Worm (Caenorhabditis elegans) whole organism, L1 larva: Measurements from ENCODE around the gene egl-17.

Source experiments
- C04F5.9 ChIP-seq: sonication (generic microtip); optimal IDR thresholded peaks from 2 replicates; lab custom pipeline; 2016; ENCODE audit warnings: missing genetic modification characterization, missing compliant biosample characterization
- C16A3.4 ChIP-seq: fragments of 150-350 bp; optimal IDR thresholded peaks from 2 replicates; lab custom pipeline; 2014; ENCODE audit warnings: missing biosample characterization, missing genetic modification characterization
- alr-1 ChIP-seq: fragments of 200-800 bp; sonication (Bioruptor generic); optimal IDR thresholded peaks from 2 replicates; lab custom pipeline; 2018; ENCODE audit warnings: borderline replicate concordance, mild to moderate bottlenecking, missing genetic modification characterization, missing compliant biosample characterization
- ceh-63 ChIP-seq: fragments of 200-800 bp; sonication (Bioruptor generic); optimal IDR thresholded peaks from 2 replicates; lab custom pipeline; 2018; ENCODE audit warnings: mild to moderate bottlenecking, missing genetic modification characterization, missing compliant biosample characterization
- ceh-88 ChIP-seq: fragments of 200-800 bp; sonication (Bioruptor generic); IDR thresholded peaks from 2 replicates; pipeline ENCODE4 v1.3.6; 2022; ENCODE audit warnings: missing genetic modification characterization, missing compliant biosample characterization
- ceh-90 ChIP-seq: sonication (generic microtip); optimal IDR thresholded peaks from 2 replicates; lab custom pipeline; 2016; ENCODE audit warnings: missing genetic modification characterization, missing compliant biosample characterization
- dsc-1 ChIP-seq: sonication (generic microtip); optimal IDR thresholded peaks from 2 replicates; lab custom pipeline; 2016; ENCODE audit warnings: mild to moderate bottlenecking, missing genetic modification characterization, missing compliant biosample characterization
- efl-3 ChIP-seq: fragments of 200-800 bp; sonication (Bioruptor generic); optimal IDR thresholded peaks from 2 replicates; lab custom pipeline; 2018; ENCODE audit warnings: mild to moderate bottlenecking, missing genetic modification characterization, missing compliant biosample characterization
- egl-13 ChIP-seq: sonication (generic microtip); optimal IDR thresholded peaks from 2 replicates; lab custom pipeline; 2016; ENCODE audit warnings: missing genotype, missing genetic modification reagents, missing genetic modification characterization, missing compliant biosample characterization
- egl-27 ChIP-seq, 2 experiments: fragments of 150-350 bp in 1 of 2; sonication (generic microtip); optimal IDR thresholded peaks; 3 replicates each; lab custom pipeline; 2017 to 2018; ENCODE audit warnings: missing biosample characterization in 2 of 2, missing genetic modification characterization in 2 of 2, missing genetic modification reagents in 2 of 2
- ets-5 ChIP-seq: fragments of 200-800 bp; sonication (Bioruptor generic); IDR thresholded peaks from 2 replicates; pipeline ENCODE4 v1.3.6; 2022; ENCODE audit warnings: missing genetic modification characterization, missing compliant biosample characterization
- fkh-4 ChIP-seq: sonication (generic microtip); optimal IDR thresholded peaks from 2 replicates; lab custom pipeline; 2016; ENCODE audit warnings: missing compliant biosample characterization, missing genetic modification characterization, borderline replicate concordance
- fos-1 ChIP-seq: fragments of 150-350 bp; optimal IDR thresholded peaks from 2 replicates; lab custom pipeline; 2014; ENCODE audit warnings: missing biosample characterization, missing genetic modification characterization
- hlh-4 ChIP-seq: sonication (generic microtip); optimal IDR thresholded peaks from 2 replicates; lab custom pipeline; 2016; ENCODE audit warnings: mild to moderate bottlenecking, missing genetic modification characterization, missing compliant biosample characterization
- hpl-2 ChIP-seq: fragments of 150-350 bp; optimal IDR thresholded peaks from 2 replicates; lab custom pipeline; 2014; ENCODE audit warnings: missing biosample characterization, missing genetic modification reagents, missing genetic modification characterization
- irx-1 ChIP-seq: sonication (generic microtip); optimal IDR thresholded peaks from 2 replicates; lab custom pipeline; 2016; ENCODE audit warnings: missing genetic modification characterization, missing compliant biosample characterization
- jun-1 ChIP-seq: fragments of 150-350 bp; optimal IDR thresholded peaks from 2 replicates; lab custom pipeline; 2014; ENCODE audit warnings: missing biosample characterization, missing genetic modification reagents, missing genetic modification characterization
- lin-13 ChIP-seq: fragments of 150-350 bp; optimal IDR thresholded peaks from 2 replicates; lab custom pipeline; 2014; ENCODE audit warnings: missing biosample characterization, missing genetic modification reagents, missing genetic modification characterization
- lin-14 ChIP-seq: fragments of 200-800 bp; sonication (Bioruptor generic); optimal IDR thresholded peaks from 2 replicates; lab custom pipeline; 2018; ENCODE audit warnings: mild to moderate bottlenecking, missing genetic modification characterization, moderate library complexity, missing compliant biosample characterization
- lin-35 ChIP-seq, 2 experiments: fragments of 150-350 bp; optimal IDR thresholded peaks; 2 replicates each; lab custom pipeline; 2014; ENCODE audit warnings: missing biosample characterization in 2 of 2, missing genetic modification characterization in 2 of 2, missing genetic modification reagents in 2 of 2
- lin-39 ChIP-seq: fragments of 150-350 bp; optimal IDR thresholded peaks from 2 replicates; lab custom pipeline; 2014; ENCODE audit warnings: missing biosample characterization, missing genetic modification reagents, missing genetic modification characterization
- lir-3 ChIP-seq: sonication (generic microtip); optimal IDR thresholded peaks from 2 replicates; lab custom pipeline; 2016; ENCODE audit warnings: mild to moderate bottlenecking, missing genetic modification characterization, moderate library complexity, missing compliant biosample characterization; ENCODE audit not compliant: poor library complexity
- mab-9 ChIP-seq: fragments of 200-800 bp; sonication (Bioruptor generic); IDR thresholded peaks from 2 replicates; pipeline ENCODE4 v1.3.6; 2022; ENCODE audit warnings: missing genetic modification reagents, missing genetic modification characterization, missing compliant biosample characterization
- mdl-1 ChIP-seq, 2 experiments: fragments of 150-350 bp; optimal IDR thresholded peaks; 2 replicates each; lab custom pipeline; 2014 to 2017; ENCODE audit warnings: missing biosample characterization in 2 of 2, missing genetic modification characterization in 2 of 2, inconsistent platforms in 1 of 2
- mef-2 ChIP-seq: fragments of 150-350 bp; optimal IDR thresholded peaks from 2 replicates; lab custom pipeline; 2014; ENCODE audit warnings: missing biosample characterization, missing genetic modification characterization
- mep-1 ChIP-seq: fragments of 150-350 bp; optimal IDR thresholded peaks from 2 replicates; lab custom pipeline; 2014; ENCODE audit warnings: missing biosample characterization, missing genetic modification characterization
- nhr-11 ChIP-seq: fragments of 150-350 bp; optimal IDR thresholded peaks from 2 replicates; lab custom pipeline; 2014; ENCODE audit warnings: missing biosample characterization, missing genetic modification characterization
- nhr-20 ChIP-seq: sonication (generic microtip); optimal IDR thresholded peaks from 2 replicates; lab custom pipeline; 2016; ENCODE audit warnings: mild to moderate bottlenecking, missing genetic modification characterization, missing compliant biosample characterization
- nhr-237 ChIP-seq: fragments of 150-350 bp; optimal IDR thresholded peaks from 2 replicates; lab custom pipeline; 2014; ENCODE audit warnings: missing biosample characterization, missing genetic modification characterization
- nhr-28 ChIP-seq: fragments of 150-350 bp; optimal IDR thresholded peaks from 2 replicates; lab custom pipeline; 2014; ENCODE audit warnings: missing biosample characterization, missing genetic modification characterization
- nhr-47 ChIP-seq: sonication (generic microtip); optimal IDR thresholded peaks from 2 replicates; lab custom pipeline; 2016; ENCODE audit warnings: mild to moderate bottlenecking, missing genetic modification characterization, moderate library complexity, missing compliant biosample characterization
- nhr-71 ChIP-seq: sonication (generic microtip); optimal IDR thresholded peaks from 2 replicates; lab custom pipeline; 2016; ENCODE audit warnings: mild to moderate bottlenecking, missing genetic modification characterization, moderate library complexity, missing compliant biosample characterization
- nhr-76 ChIP-seq: sonication (generic microtip); optimal IDR thresholded peaks from 2 replicates; lab custom pipeline; 2017; ENCODE audit warnings: missing biosample characterization, missing genetic modification characterization
- nhr-77 ChIP-seq: fragments of 150-350 bp; optimal IDR thresholded peaks from 2 replicates; lab custom pipeline; 2014; ENCODE audit warnings: missing biosample characterization, missing genetic modification characterization
- nhr-84 ChIP-seq: sonication (generic microtip); optimal IDR thresholded peaks from 2 replicates; lab custom pipeline; 2017; ENCODE audit warnings: missing biosample characterization, missing genetic modification characterization
- nhr-90 ChIP-seq: sonication (generic microtip); optimal IDR thresholded peaks from 2 replicates; lab custom pipeline; 2016; ENCODE audit warnings: mild to moderate bottlenecking, missing genetic modification characterization, missing compliant biosample characterization; ENCODE audit not compliant: poor library complexity
- pag-3 ChIP-seq: sonication (generic microtip); optimal IDR thresholded peaks from 2 replicates; lab custom pipeline; 2017; ENCODE audit warnings: missing genetic modification characterization, mild to moderate bottlenecking, missing compliant biosample characterization, antibody characterized with exemption, borderline replicate concordance; ENCODE audit not compliant: insufficient read depth
- pqm-1 ChIP-seq: sonication (generic microtip); optimal IDR thresholded peaks from 3 replicates; lab custom pipeline; 2017; ENCODE audit warnings: missing biosample characterization, missing genetic modification characterization
- snu-23 ChIP-seq: sonication (generic microtip); optimal IDR thresholded peaks from 2 replicates; lab custom pipeline; 2016; ENCODE audit warnings: missing genetic modification characterization, missing compliant biosample characterization
- sptf-1 ChIP-seq: fragments of 150-350 bp; optimal IDR thresholded peaks from 2 replicates; lab custom pipeline; 2014; ENCODE audit warnings: missing biosample characterization, missing genetic modification characterization
- unc-30 ChIP-seq: sonication (generic microtip); optimal IDR thresholded peaks from 2 replicates; lab custom pipeline; 2017; ENCODE audit warnings: missing biosample characterization, missing genetic modification characterization
- unc-62 ChIP-seq: fragments of 150-350 bp; optimal IDR thresholded peaks from 2 replicates; lab custom pipeline; 2014; ENCODE audit warnings: missing biosample characterization, missing genetic modification reagents, missing genetic modification characterization
- unc-86 ChIP-seq: sonication (generic microtip); optimal IDR thresholded peaks from 2 replicates; lab custom pipeline; 2016; ENCODE audit warnings: missing genetic modification characterization, missing compliant biosample characterization
- ztf-11 ChIP-seq, 2 experiments: sonication (generic microtip); optimal IDR thresholded peaks; 2 replicates each; lab custom pipeline; 2016 to 2017; ENCODE audit warnings: missing genetic modification characterization in 2 of 2, missing biosample characterization in 1 of 2, missing compliant biosample characterization in 1 of 2
- ztf-4 ChIP-seq: fragments of 150-350 bp; optimal IDR thresholded peaks from 2 replicates; lab custom pipeline; 2014; ENCODE audit warnings: missing biosample characterization, missing genetic modification characterization

egl-17 gene

DNA sequence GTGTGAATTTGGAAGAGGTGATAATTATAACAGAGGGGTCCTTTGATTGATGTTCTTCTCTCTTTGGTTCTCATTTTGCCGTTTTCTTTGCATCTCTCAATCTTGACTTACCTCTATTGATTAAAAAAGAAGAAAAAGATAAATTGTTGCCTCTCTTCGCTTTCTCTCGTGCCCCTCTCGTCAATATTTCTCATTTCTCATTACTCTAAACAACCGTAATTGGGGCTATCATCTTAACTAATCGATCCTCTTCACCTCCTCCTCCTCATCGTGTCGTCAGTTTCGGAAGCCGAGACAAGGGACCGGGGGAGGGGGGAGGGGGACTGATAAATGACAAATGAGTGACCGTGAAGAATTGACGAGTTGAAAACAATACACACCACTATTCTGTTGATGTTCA is 9.2 kb downstream of the egl-17 start (continued):
- TF ChIP-seq mdl-1 (tag; optimal IDR thresholded peaks at IDR 0.05; lab: Kevin White, UChicago) (peak in 1 of 2 experiments; percentile 9), unc-86 (tag; lab: Kevin White, UChicago) (no peak), hpl-2 (no peak), mef-2 (tag; lab: Kevin White, UChicago) (no peak), mab-9 (GFP tag; lab: Robert Waterston, UW) (no peak), pag-3 (tag; lab: Kevin White, UChicago) (no peak), nhr-28 (tag; lab: Kevin White, UChicago) (no peak), ceh-90 (tag; lab: Kevin White, UChicago) (no peak), ceh-88 (GFP tag; lab: Robert Waterston, UW) (no peak), C16A3.4 (no peak), irx-1 (tag; lab: Kevin White, UChicago) (no peak), mep-1 (tag; lab: Kevin White, UChicago) (peak; percentile 17), efl-3 (GFP tag; lab: Kevin White, UChicago) (no peak), lin-13 (GFP tag; lab: Kevin White, UChicago) (no peak), nhr-90 (tag; lab: Kevin White, UChicago) (peak; percentile 58), lir-3 (tag; lab: Kevin White, UChicago) (no peak), dsc-1 (tag; lab: Kevin White, UChicago) (no peak), lin-39 (tag; lab: Kevin White, UChicago) (no peak), egl-13 (tag; lab: Kevin White, UChicago) (no peak), unc-30 (tag; lab: Kevin White, UChicago) (no peak), ztf-4 (tag; lab: Kevin White, UChicago) (no peak), sptf-1 (tag; lab: Kevin White, UChicago) (no peak), C04F5.9 (no peak), nhr-20 (peak; percentile 14), nhr-11 (no peak), nhr-84 (no peak), hlh-4 (tag; lab: Kevin White, UChicago) (no peak), ztf-11 (tag; optimal IDR thresholded peaks at IDR 0.05; lab: Kevin White, UChicago) (no peak), lin-35 (GFP tag; optimal IDR thresholded peaks at IDR 0.05; lab: Kevin White, UChicago) (peak in 1 of 2 experiments; percentile 17), snu-23 (GFP tag; lab: Kevin White, UChicago) (peak; percentile 28), unc-62 (no peak), alr-1 (tag; lab: Kevin White, UChicago) (no peak), egl-27 (tag; optimal IDR thresholded peaks at IDR 0.05; lab: Kevin White, UChicago) (no peak), lin-14 (GFP tag; lab: Kevin White, UChicago) (peak; percentile 72), nhr-71 (tag; lab: Kevin White, UChicago) (peak; percentile 14), nhr-47 (tag; lab: Kevin White, UChicago) (no peak), nhr-77 (tag; lab: Kevin White, UChicago) (no peak), nhr-76 (tag; lab: Kevin White, UChicago) (no peak), nhr-237 (tag; lab: Kevin White, UChicago) (no peak), jun-1 (tag; lab: Kevin White, UChicago) (no peak), ets-5 (GFP tag; lab: Robert Waterston, UW) (no peak), ceh-63 (GFP tag; lab: Kevin White, UChicago) (no peak), fos-1 (tag; lab: Kevin White, UChicago) (no peak), fkh-4 (tag; lab: Kevin White, UChicago) (no peak), pqm-1 (no peak)
